Worm (Caenorhabditis elegans): ENCODE measurements around the gene B0035.18.

B0035.18 gene

ce11 chrIV:11310624-11311023, 9.5 kb upstream of the B0035.18 start, which contains the start of gene znf-207 (continued):
- TF ChIP-seq madf-9 (GFP tag; conservative IDR thresholded peaks at IDR 0.05) = no peak
- peak in 1 of 2 experiments; percentile 67 for TF ChIP-seq lsy-2 (tag; optimal IDR thresholded peaks at IDR 0.05)
- no peak for TF ChIP-seq nhr-28 (tag; optimal IDR thresholded peaks at IDR 0.05)
- no peak for TF ChIP-seq php-3 (GFP tag; IDR thresholded peaks at IDR 0.05)
- no peak for TF ChIP-seq attf-4 (tag; optimal IDR thresholded peaks at IDR 0.05)
- TF ChIP-seq R02D3.7 (tag; optimal IDR thresholded peaks at IDR 0.05) = no peak
- TF ChIP-seq F37D6.2 (tag; optimal IDR thresholded peaks at IDR 0.05) = no peak
- no peak for TF ChIP-seq nhr-48 (tag; optimal IDR thresholded peaks at IDR 0.05)
- TF ChIP-seq ceh-82 (tag; optimal IDR thresholded peaks at IDR 0.05) = no peak
- TF ChIP-seq Y5F2A.4 (GFP tag; optimal IDR thresholded peaks at IDR 0.05) = no peak
- no peak for TF ChIP-seq ceh-28 (tag; optimal IDR thresholded peaks at IDR 0.05)
- TF ChIP-seq vab-7 (GFP tag; IDR thresholded peaks at IDR 0.05) = no peak
- peak; percentile 27 for TF ChIP-seq mxl-3 (GFP tag; optimal IDR thresholded peaks at IDR 0.05)
- TF ChIP-seq madf-5 (GFP tag; IDR thresholded peaks at IDR 0.05) = no peak
- TF ChIP-seq nhr-237 (tag; optimal IDR thresholded peaks at IDR 0.05) = no peak
- no peak for TF ChIP-seq Y105C5A.15 (GFP tag; IDR thresholded peaks at IDR 0.05)
- TF ChIP-seq nhr-102 (tag; optimal IDR thresholded peaks at IDR 0.05) = no peak
- no peak for TF ChIP-seq ztf-11 (tag; optimal IDR thresholded peaks at IDR 0.05)
- no peak for TF ChIP-seq nhr-10 (tag; optimal IDR thresholded peaks at IDR 0.05)
- no peak for TF ChIP-seq zfp-2 (tag; optimal IDR thresholded peaks at IDR 0.05)
- no peak for TF ChIP-seq snpc-1.2 (GFP tag; IDR thresholded peaks at IDR 0.05)
- TF ChIP-seq T26A8.4 (GFP tag; IDR thresholded peaks at IDR 0.05) = no peak
- no peak for TF ChIP-seq hlh-11 (tag; optimal IDR thresholded peaks at IDR 0.05)
- no peak for TF ChIP-seq F10B5.3 (tag; optimal IDR thresholded peaks at IDR 0.05)
- no peak for TF ChIP-seq fos-1 (tag; optimal IDR thresholded peaks at IDR 0.05)
- peak in 1 of 2 experiments; percentile 40 for TF ChIP-seq hif-1 (tag; optimal IDR thresholded peaks at IDR 0.05)
- no peak for TF ChIP-seq pqm-1 (tag; optimal IDR thresholded peaks at IDR 0.05)
- no peak for TF ChIP-seq nhr-6 (tag; optimal IDR thresholded peaks at IDR 0.05)
- no peak for TF ChIP-seq lin-1 (GFP tag; IDR thresholded peaks at IDR 0.05)
- no peak for TF ChIP-seq zip-2 (tag; optimal IDR thresholded peaks at IDR 0.05)
- TF ChIP-seq lin-29 (GFP tag; IDR thresholded peaks at IDR 0.05) = no peak
- TF ChIP-seq F44E2.7 (GFP tag; IDR thresholded peaks at IDR 0.05) = no peak
- no peak for TF ChIP-seq aha-1 (tag)
- no peak for TF ChIP-seq ZK546.5 (tag; optimal IDR thresholded peaks at IDR 0.05)
- peak; percentile 11 for TF ChIP-seq T20F7.1 (GFP tag; optimal IDR thresholded peaks at IDR 0.05)

ce11 chrIV:11311484-11311883, 8.6 kb upstream of the B0035.18 start:
- TF ChIP-seq F26F4.8 (GFP tag; conservative IDR thresholded peaks at IDR 0.05) (0 out of 2 replicates have a peak, but pooled peaks have one; percentile 45), egl-27 (tag; optimal IDR thresholded peaks at IDR 0.05) (no peak), egl-43 (GFP tag; IDR thresholded peaks at IDR 0.05) (peak; percentile 29; the same call in 1 of the 2 replicates), set-16 (GFP tag; IDR thresholded peaks at IDR 0.05) (peak; percentile 72), ceh-44 (GFP tag; IDR thresholded peaks at IDR 0.05) (no peak), F37D6.2 (tag; optimal IDR thresholded peaks at IDR 0.05) (no peak), duxl-1 (tag; optimal IDR thresholded peaks at IDR 0.05; ENCODE audit: poor library complexity) (no peak), fos-1 (tag; optimal IDR thresholded peaks at IDR 0.05) (no peak)

ce11 chrIV:11313880-11314279, 6.2 kb upstream of the B0035.18 start, which contains the start of gene dnj-2:
TSS of gene dnj-2 (minus strand) at chrIV:11313980.
- TF ChIP-seq dmd-9 (GFP tag; IDR thresholded peaks at IDR 0.05) (no peak), pqm-1 (tag; optimal IDR thresholded peaks at IDR 0.05) (no peak), spr-3 (GFP tag; optimal IDR thresholded peaks at IDR 0.05) (no peak), daf-16 (GFP tag; optimal IDR thresholded peaks at IDR 0.05) (no peak), daf-16 (tag; optimal IDR thresholded peaks at IDR 0.05) (no peak), lin-29 (GFP tag; IDR thresholded peaks at IDR 0.05) (no peak), mes-2 (tag; optimal IDR thresholded peaks at IDR 0.05; ENCODE audit: poor library complexity, severe bottlenecking) (no peak), php-3 (GFP tag; IDR thresholded peaks at IDR 0.05) (no peak), dve-1 (tag; optimal IDR thresholded peaks at IDR 0.05; ENCODE audit: insufficient read depth) (no peak), mdt-29 (GFP tag; IDR thresholded peaks at IDR 0.05) (no peak), nhr-76 (tag; optimal IDR thresholded peaks at IDR 0.05) (no peak), spr-1 (tag; optimal IDR thresholded peaks at IDR 0.05) (no peak), lin-13 (GFP tag; optimal IDR thresholded peaks at IDR 0.05) (no peak), nhr-25 (tag; optimal IDR thresholded peaks at IDR 0.05; ENCODE audit: borderline replicate concordance, insufficient read depth) (no peak)
